Worm (Caenorhabditis elegans) whole organism, late embryonic: ENCODE results near the gene C30G12.1.

Experiments used
- dmd-4 ChIP-seq: sonication (generic microtip); optimal IDR thresholded peaks from 2 replicates; lab custom pipeline; 2016; ENCODE audit warnings: borderline replicate concordance, missing genetic modification characterization, missing compliant biosample characterization
- madf-2 ChIP-seq: sonication (generic microtip); optimal IDR thresholded peaks from 2 replicates; lab custom pipeline; 2017; ENCODE audit warnings: missing genetic modification characterization, missing compliant biosample characterization
- nhr-11 ChIP-seq: fragments of 150-350 bp; optimal IDR thresholded peaks from 2 replicates; lab custom pipeline; 2014; ENCODE audit warnings: missing biosample characterization, missing genetic modification characterization

- no peak for TF ChIP-seq nhr-11 (tag; lab: Kevin White, UChicago)
- no peak for TF ChIP-seq madf-2 (tag; lab: Kevin White, UChicago)
- TF ChIP-seq dmd-4 (tag; lab: Kevin White, UChicago) = no peak
Observed at ce11 chrII:7277925-7278324, 21.2 kb upstream of the C30G12.1 start.
